Fruit fly (Drosophila melanogaster) whole organism, embryonic: Measurements from ENCODE around the gene dbe.
A peak's percentile ranks its signal among the peaks of the same experiment; 100 is the strongest.

Source experiments
- CG10147 ChIP-seq: fragments of 200-800 bp; sonication (Bioruptor generic); optimal IDR thresholded peaks from 2 replicates; lab custom pipeline; 2019; ENCODE audit warnings: missing biosample characterization, mild to moderate bottlenecking, missing genetic modification characterization, moderate library complexity
- CG10462 ChIP-seq: fragments of 200-800 bp; sonication (Bioruptor generic); optimal IDR thresholded peaks from 2 replicates; lab custom pipeline; 2016; ENCODE audit warnings: missing biosample characterization, missing genetic modification characterization
- CG10654 ChIP-seq: fragments of 200-800 bp; sonication (Bioruptor generic); optimal IDR thresholded peaks from 2 replicates; lab custom pipeline; 2016; ENCODE audit warnings: missing biosample characterization, missing genetic modification characterization
- CG12071 ChIP-seq: fragments of 200-800 bp; sonication (Bioruptor generic); optimal IDR thresholded peaks from 3 replicates; lab custom pipeline; 2018; ENCODE audit warnings: missing biosample characterization, mild to moderate bottlenecking, missing genetic modification characterization
- CG12391 ChIP-seq: fragments of 200-800 bp; sonication (Bioruptor generic); optimal IDR thresholded peaks from 3 replicates; lab custom pipeline; 2018; ENCODE audit warnings: missing biosample characterization, mild to moderate bottlenecking, missing genetic modification characterization, moderate library complexity
- CG13424 ChIP-seq: fragments of 200-800 bp; sonication (Bioruptor generic); optimal IDR thresholded peaks from 2 replicates; lab custom pipeline; 2019; ENCODE audit warnings: missing biosample characterization, mild to moderate bottlenecking, missing genetic modification characterization, moderate library complexity
- CG14710 ChIP-seq: fragments of 200-800 bp; sonication (Bioruptor generic); optimal IDR thresholded peaks from 3 replicates; lab custom pipeline; 2019; ENCODE audit warnings: missing biosample characterization, mild to moderate bottlenecking, missing genetic modification characterization, moderate library complexity
- CG15011 ChIP-seq: fragments of 200-800 bp; sonication (Bioruptor generic); optimal IDR thresholded peaks from 3 replicates; lab custom pipeline; 2018; ENCODE audit warnings: missing biosample characterization, mild to moderate bottlenecking, missing genetic modification characterization
- CG1602 ChIP-seq: fragments of 200-800 bp; sonication (Bioruptor generic); optimal IDR thresholded peaks from 3 replicates; lab custom pipeline; 2016; ENCODE audit warnings: missing biosample characterization, missing genetic modification characterization
- CG17328 ChIP-seq: fragments of 200-800 bp; sonication (Bioruptor generic); IDR thresholded peaks from 2 replicates; pipeline ENCODE4 v1.3.6; 2022; ENCODE audit warnings: missing biosample characterization, missing genetic modification characterization
- CG17359 ChIP-seq: fragments of 200-800 bp; sonication (Bioruptor generic); optimal IDR thresholded peaks from 3 replicates; lab custom pipeline; 2018; ENCODE audit warnings: missing biosample characterization, mild to moderate bottlenecking, missing genetic modification characterization, moderate library complexity
- CG2199 ChIP-seq: fragments of 200-800 bp; sonication (Bioruptor generic); IDR thresholded peaks from 3 replicates; pipeline ENCODE4 v1.3.6; 2022; ENCODE audit warnings: missing biosample characterization, missing genetic modification characterization
- CG3163 ChIP-seq: fragments of 200-800 bp; sonication (Bioruptor generic); optimal IDR thresholded peaks from 3 replicates; lab custom pipeline; 2016; ENCODE audit warnings: missing biosample characterization, missing genetic modification characterization
- CG33213 ChIP-seq: fragments of 200-800 bp; sonication (Bioruptor generic); optimal IDR thresholded peaks from 3 replicates; lab custom pipeline; 2016; ENCODE audit warnings: missing biosample characterization, missing genetic modification characterization
- CG4707 ChIP-seq: fragments of 200-800 bp; sonication (Bioruptor generic); optimal IDR thresholded peaks from 2 replicates; lab custom pipeline; 2018; ENCODE audit warnings: missing biosample characterization, mild to moderate bottlenecking, missing genetic modification characterization, moderate library complexity
- CG4730 ChIP-seq: fragments of 200-800 bp; sonication (Bioruptor generic); IDR thresholded peaks from 2 replicates; pipeline ENCODE4 v1.3.6; 2022; ENCODE audit warnings: missing biosample characterization, missing genetic modification characterization
- CG6654 ChIP-seq: fragments of 200-800 bp; sonication (Bioruptor generic); optimal IDR thresholded peaks from 2 replicates; lab custom pipeline; 2017; ENCODE audit warnings: missing biosample characterization, mild to moderate bottlenecking, missing genetic modification characterization
- CG6689 ChIP-seq: fragments of 200-800 bp; sonication (Bioruptor generic); IDR thresholded peaks from 2 replicates; pipeline ENCODE4 v1.3.6; 2022; ENCODE audit warnings: missing biosample characterization, missing genetic modification characterization
- CG6765 ChIP-seq: fragments of 200-800 bp; sonication (Bioruptor generic); optimal IDR thresholded peaks from 3 replicates; lab custom pipeline; 2017; ENCODE audit warnings: missing biosample characterization, mild to moderate bottlenecking, missing genetic modification characterization
- CG8089 ChIP-seq: fragments of 200-800 bp; sonication (Bioruptor generic); optimal IDR thresholded peaks from 3 replicates; lab custom pipeline; 2016; ENCODE audit warnings: missing biosample characterization, missing genetic modification characterization
- CG9817 ChIP-seq: fragments of 200-800 bp; sonication (Bioruptor generic); optimal IDR thresholded peaks from 2 replicates; lab custom pipeline; 2018; ENCODE audit warnings: missing biosample characterization, mild to moderate bottlenecking, missing genetic modification characterization, moderate library complexity
- Camta ChIP-seq: fragments of 200-800 bp; sonication (Bioruptor generic); optimal IDR thresholded peaks from 2 replicates; lab custom pipeline; 2016; ENCODE audit warnings: missing biosample characterization, missing genetic modification characterization
- Dbx ChIP-seq: fragments of 200-800 bp; sonication (Bioruptor generic); IDR thresholded peaks from 3 replicates; pipeline ENCODE4 v1.3.6; 2022; ENCODE audit warnings: missing biosample characterization, missing genetic modification characterization
- Elba2 ChIP-seq: fragments of 200-800 bp; sonication (Bioruptor generic); optimal IDR thresholded peaks from 3 replicates; lab custom pipeline; 2016; ENCODE audit warnings: missing biosample characterization, missing genetic modification characterization
- Hand ChIP-seq: fragments of 200-800 bp; sonication (Bioruptor generic); optimal IDR thresholded peaks from 2 replicates; lab custom pipeline; 2017; ENCODE audit warnings: mild to moderate bottlenecking, missing biosample characterization, missing genetic modification reagents, missing genetic modification characterization
- MTF-1 ChIP-seq: fragments of 200-800 bp; sonication (Bioruptor generic); optimal IDR thresholded peaks from 2 replicates; lab custom pipeline; 2018; ENCODE audit warnings: missing biosample characterization, mild to moderate bottlenecking, missing genetic modification characterization, borderline replicate concordance
- NC2β ChIP-seq: fragments of 200-800 bp; sonication (Bioruptor generic); optimal IDR thresholded peaks from 2 replicates; lab custom pipeline; 2016; ENCODE audit warnings: missing biosample characterization, missing genetic modification characterization
- Xrp1 ChIP-seq: fragments of 200-800 bp; sonication (Bioruptor generic); IDR thresholded peaks from 2 replicates; pipeline ENCODE4 v1.3.6; 2022; ENCODE audit warnings: missing biosample characterization, missing genetic modification characterization
- ase ChIP-seq: fragments of 200-800 bp; sonication (Bioruptor generic); IDR thresholded peaks from 3 replicates; pipeline ENCODE4 v1.3.6; 2022; ENCODE audit warnings: missing biosample characterization, missing genetic modification characterization
- bcd ChIP-seq: fragments of 200-800 bp; sonication (Bioruptor generic); optimal IDR thresholded peaks from 2 replicates; lab custom pipeline; 2017; ENCODE audit warnings: missing biosample characterization, mild to moderate bottlenecking, missing genetic modification characterization
- chinmo ChIP-seq: fragments of 200-800 bp; sonication (Bioruptor generic); IDR thresholded peaks from 4 replicates; pipeline ENCODE4 v1.3.6; 2022; ENCODE audit warnings: missing biosample characterization, missing genetic modification characterization; ENCODE audit not compliant: partially characterized antibody
- chn ChIP-seq: fragments of 200-800 bp; sonication (Bioruptor generic); optimal IDR thresholded peaks from 2 replicates; lab custom pipeline; 2016; ENCODE audit warnings: missing biosample characterization, missing genetic modification characterization
- corto ChIP-seq: fragments of 200-800 bp; sonication (Bioruptor generic); optimal IDR thresholded peaks from 2 replicates; lab custom pipeline; 2016; ENCODE audit warnings: missing biosample characterization, mild to moderate bottlenecking, missing genetic modification characterization, moderate library complexity
- dpn ChIP-seq, 2 experiments: fragments of 200-800 bp; sonication (Bioruptor generic); optimal IDR thresholded peaks; 3 replicates each; lab custom pipeline; 2016; ENCODE audit warnings: missing biosample characterization in 2 of 2, missing genetic modification characterization in 2 of 2
- gce ChIP-seq: fragments of 200-800 bp; sonication (Bioruptor generic); IDR thresholded peaks from 3 replicates; pipeline ENCODE4 v1.3.6; 2022; ENCODE audit warnings: missing biosample characterization, missing genetic modification characterization
- gcm2 ChIP-seq: fragments of 200-800 bp; sonication (Bioruptor generic); optimal IDR thresholded peaks from 2 replicates; lab custom pipeline; 2016; ENCODE audit warnings: missing biosample characterization, missing genetic modification characterization
- gsb-n ChIP-seq: fragments of 200-800 bp; sonication (Bioruptor generic); optimal IDR thresholded peaks from 3 replicates; lab custom pipeline; 2018; ENCODE audit warnings: missing biosample characterization, mild to moderate bottlenecking, missing genetic modification characterization
- org-1 ChIP-seq: fragments of 200-800 bp; sonication (Bioruptor generic); optimal IDR thresholded peaks from 2 replicates; lab custom pipeline; 2017; ENCODE audit warnings: missing biosample characterization, missing genetic modification characterization
- p53 ChIP-seq: fragments of 200-800 bp; sonication (Bioruptor generic); optimal IDR thresholded peaks from 2 replicates; lab custom pipeline; 2016; ENCODE audit warnings: missing biosample characterization, missing genetic modification characterization
- peb ChIP-seq: fragments of 200-800 bp; sonication (Bioruptor generic); IDR thresholded peaks from 2 replicates; pipeline ENCODE4 v1.3.6; 2022; ENCODE audit warnings: missing biosample characterization, missing genetic modification characterization
- psq ChIP-seq: fragments of 200-800 bp; sonication (Bioruptor generic); optimal IDR thresholded peaks from 2 replicates; lab custom pipeline; 2017; ENCODE audit warnings: missing biosample characterization, missing genetic modification characterization
- pzg ChIP-seq: fragments of 200-800 bp; sonication (Bioruptor generic); optimal IDR thresholded peaks from 3 replicates; lab custom pipeline; 2018; ENCODE audit warnings: missing biosample characterization, mild to moderate bottlenecking, missing genetic modification characterization, moderate library complexity
- row ChIP-seq: fragments of 200-800 bp; sonication (Bioruptor generic); IDR thresholded peaks from 3 replicates; pipeline ENCODE4 v1.3.6; 2022; ENCODE audit warnings: missing biosample characterization, missing genetic modification characterization
- seq ChIP-seq: fragments of 200-800 bp; sonication (Bioruptor generic); IDR thresholded peaks from 2 replicates; pipeline ENCODE4 v1.3.6; 2022; ENCODE audit warnings: missing biosample characterization, missing genetic modification characterization
- stc ChIP-seq: fragments of 200-800 bp; sonication (Bioruptor generic); IDR thresholded peaks from 2 replicates; pipeline ENCODE4 v1.3.6; 2022; ENCODE audit warnings: missing biosample characterization, missing genetic modification characterization
- tgo ChIP-seq: fragments of 200-800 bp; sonication (Bioruptor generic); IDR thresholded peaks from 3 replicates; pipeline ENCODE4 v1.3.6; 2022; ENCODE audit warnings: missing biosample characterization, missing genetic modification characterization
- toy ChIP-seq: fragments of 200-800 bp; sonication (Bioruptor generic); IDR thresholded peaks from 2 replicates; pipeline ENCODE4 v1.3.6; 2022; ENCODE audit warnings: missing biosample characterization, missing genetic modification characterization
- unpg ChIP-seq: fragments of 200-800 bp; sonication (Bioruptor generic); optimal IDR thresholded peaks from 3 replicates; lab custom pipeline; 2018; ENCODE audit warnings: missing biosample characterization, mild to moderate bottlenecking, missing genetic modification characterization, moderate library complexity
- wdn ChIP-seq: fragments of 200-800 bp; sonication (Bioruptor generic); IDR thresholded peaks from 2 replicates; pipeline ENCODE4 v1.3.6; 2022; ENCODE audit warnings: missing biosample characterization, missing genetic modification characterization

The dbe gene

DNA sequence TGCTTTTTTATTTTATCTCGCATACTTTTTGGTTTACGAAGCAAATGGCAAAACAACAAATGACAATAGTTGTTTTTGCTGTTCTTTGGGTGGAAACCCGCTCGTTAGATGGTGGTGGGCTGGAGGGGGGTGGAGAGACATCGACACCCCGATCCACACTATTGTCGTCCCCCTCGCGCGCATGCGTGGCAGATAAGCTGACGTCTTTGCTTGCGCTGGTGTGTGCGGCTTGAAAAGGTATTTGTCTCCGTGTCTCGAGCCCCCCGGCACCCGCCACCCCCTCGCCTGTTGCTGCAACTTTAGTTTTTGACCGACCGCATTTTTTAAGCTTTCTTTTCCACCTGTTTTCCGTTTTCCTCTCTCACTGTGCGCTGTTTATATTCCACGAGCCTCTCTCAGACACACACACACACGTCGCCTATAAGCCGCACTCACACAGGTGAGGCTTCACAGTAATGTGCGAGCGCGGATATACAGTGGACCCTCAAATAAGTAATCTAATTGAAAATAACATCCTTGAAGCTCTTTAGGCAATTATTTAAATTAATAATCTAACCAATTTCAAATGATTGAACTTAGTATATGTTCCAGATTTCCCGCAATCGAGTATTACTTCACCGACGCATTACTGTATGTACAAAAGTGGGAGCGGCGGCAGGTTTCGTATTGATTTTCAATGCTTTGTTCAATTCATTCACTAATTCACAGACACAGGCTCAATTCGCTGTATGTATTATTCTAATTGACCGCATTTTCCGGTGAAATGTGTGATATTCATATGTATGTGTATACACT is 2.5 kb downstream of the dbe start (continued):
- TF ChIP-seq unpg (GFP tag; lab: Kevin White, UChicago) (peak; percentile 94), CG9817 (tag; lab: Kevin White, UChicago) (peak; percentile 96), psq (GFP tag; lab: Kevin White, UChicago) (peak; percentile 61), MTF-1 (peak; percentile 85), peb (GFP tag; lab: Robert Waterston, UW) (peak; percentile 91), stc (GFP tag; lab: Robert Waterston, UW) (peak; percentile 92), CG1602 (GFP tag; lab: Kevin White, UChicago) (peak; percentile 88), bcd (GFP tag; lab: Kevin White, UChicago) (peak; percentile 92), pzg (GFP tag; lab: Kevin White, UChicago) (peak; percentile 14), CG6689 (peak; percentile 93), dpn (GFP tag; optimal IDR thresholded peaks at IDR 0.05; lab: Kevin White, UChicago) (peak; percentile 90 to 93), org-1 (GFP tag; lab: Kevin White, UChicago) (peak; percentile 89), chinmo (GFP tag; lab: Robert Waterston, UW) (peak; percentile 92; the same call in 2 of the 4 replicates), corto (GFP tag; lab: Kevin White, UChicago) (peak; percentile 89), chn (GFP tag; lab: Kevin White, UChicago) (peak; percentile 85), gce (peak; percentile 92; the same call in 2 of the 3 replicates), NC2β (peak; percentile 75), Xrp1 (GFP tag; lab: Robert Waterston, UW) (peak; percentile 95), CG6765 (GFP tag; lab: Kevin White, UChicago) (peak; percentile 81), wdn (GFP tag; lab: Robert Waterston, UW) (peak; percentile 91), seq (GFP tag; lab: Robert Waterston, UW) (peak; percentile 95), Dbx (GFP tag; lab: Robert Waterston, UW) (peak; percentile 96), CG15011 (GFP tag; lab: Kevin White, UChicago) (peak; percentile 81), CG12071 (GFP tag; lab: Kevin White, UChicago) (peak; percentile 89), CG12391 (peak; percentile 93), p53 (peak; percentile 57), toy (peak; percentile 90), CG13424 (peak; percentile 96), CG4730 (GFP tag; lab: Robert Waterston, UW) (peak; percentile 93), CG17328 (GFP tag; lab: Robert Waterston, UW) (peak; percentile 95), gcm2 (GFP tag; lab: Kevin White, UChicago) (peak; percentile 79), row (peak; percentile 95), CG17359 (tag; lab: Kevin White, UChicago) (peak; percentile 95), gsb-n (tag; lab: Kevin White, UChicago) (peak; percentile 87), CG10462 (GFP tag; lab: Kevin White, UChicago) (peak; percentile 84), CG10654 (GFP tag; lab: Kevin White, UChicago) (peak; percentile 86), tgo (GFP tag; lab: Robert Waterston, UW) (peak; percentile 95), CG33213 (GFP tag; lab: Kevin White, UChicago) (peak; percentile 83), CG2199 (GFP tag; lab: Robert Waterston, UW) (peak; percentile 91; the same call in 2 of the 3 replicates), Hand (GFP tag; lab: Kevin White, UChicago) (peak; percentile 77), CG14710 (tag; lab: Kevin White, UChicago) (peak; percentile 83), CG10147 (GFP tag; lab: Kevin White, UChicago) (peak; percentile 90), Camta (peak; percentile 90), CG4707 (GFP tag; lab: Kevin White, UChicago) (peak; percentile 81), Elba2 (GFP tag; lab: Kevin White, UChicago) (peak; percentile 91), CG6654 (GFP tag; lab: Kevin White, UChicago) (peak; percentile 66), ase (GFP tag; lab: Robert Waterston, UW) (peak; percentile 94), CG8089 (GFP tag; lab: Kevin White, UChicago) (peak; percentile 71), CG3163 (GFP tag; lab: Kevin White, UChicago) (peak; percentile 73)
